Worm (Caenorhabditis elegans) whole organism, dauer: ENCODE measurements around the gene ZK1127.3.
"Not testable (repeated sequence)": the region's sequence is repeated elsewhere in the genome, so short reads cannot be mapped to it uniquely, and the experiment has no call there.

Experiments used
- unc-62 ChIP-seq: sonication (generic microtip); optimal IDR thresholded peaks from 2 replicates; lab custom pipeline; 2017; ENCODE audit warnings: missing biosample characterization, missing genetic modification reagents, missing genetic modification characterization

ZK1127.3 gene

ce11 chrII:7060202-7060601 lies 5.1 kb downstream of the ZK1127.3 start:
- no peak for TF ChIP-seq unc-62 (GFP tag; lab: Kevin White, UChicago)

ce11 chrII:7060791-7061190 lies 5.7 kb downstream of the ZK1127.3 start:
- no peak for TF ChIP-seq unc-62 (GFP tag; lab: Kevin White, UChicago)

ce11 chrII:7061730-7062129 lies 6.6 kb downstream of the ZK1127.3 start, which contains the start of gene acs-6:
Gene acs-6 (plus strand): TSS chrII:7062030.
- TF ChIP-seq unc-62 (GFP tag; lab: Kevin White, UChicago), result no peak

- no peak for TF ChIP-seq unc-62 (GFP tag; lab: Kevin White, UChicago)
Measured at ce11 chrII:7065391-7065790, 10.3 kb downstream of the ZK1127.3 start, which contains the start of gene nos-2. Gene nos-2 (plus strand): TSS chrII:7065618.

ce11 chrII:7069866-7070265 lies 14.8 kb downstream of the ZK1127.3 start, which contains the start of gene him-14:
Gene him-14 (minus strand): TSS chrII:7069966.
- no peak for TF ChIP-seq unc-62 (GFP tag; lab: Kevin White, UChicago)

- no peak for TF ChIP-seq unc-62 (GFP tag; lab: Kevin White, UChicago)
Measured at ce11 chrII:7070434-7070833, 15.3 kb downstream of the ZK1127.3 start.

ce11 chrII:7072315-7072589 lies 17.2 kb downstream of the ZK1127.3 start, which contains the start of gene kars-1:
Gene kars-1 (minus strand): TSS chrII:7072415.
- no peak for TF ChIP-seq unc-62 (GFP tag; lab: Kevin White, UChicago)

- TF ChIP-seq unc-62 (GFP tag; lab: Kevin White, UChicago), result no peak
Measured at ce11 chrII:7072590-7073536, 17.8 kb downstream of the ZK1127.3 start.

- TF ChIP-seq unc-62 (GFP tag; lab: Kevin White, UChicago), result no peak
Measured at ce11 chrII:7073537-7073913, 18.4 kb downstream of the ZK1127.3 start, which contains the start of gene kat-1. Gene kat-1 (plus strand): TSS chrII:7073814.

ce11 chrII:7075564-7076228 lies 20.6 kb downstream of the ZK1127.3 start, which contains the start of gene T02G5.7:
Gene T02G5.7 (plus strand): TSS chrII:7075614.
- TF ChIP-seq unc-62 (GFP tag; lab: Kevin White, UChicago), result no peak

- TF ChIP-seq unc-62 (GFP tag; lab: Kevin White, UChicago), result not testable (repeated sequence)
Measured at ce11 chrII:7084021-7084420, 28.9 kb downstream of the ZK1127.3 start, which contains the start of the genes T02G5.14 and T02G5.15. Gene T02G5.14 (plus strand): TSS chrII:7084321. Gene T02G5.15 (plus strand): TSS chrII:7084321.

ce11 chrII:7090085-7090484 lies 35.0 kb downstream of the ZK1127.3 start:
- no peak for TF ChIP-seq unc-62 (GFP tag; lab: Kevin White, UChicago)

- no peak for TF ChIP-seq unc-62 (GFP tag; lab: Kevin White, UChicago)
Measured at ce11 chrII:7090852-7091251, 35.8 kb downstream of the ZK1127.3 start.

ce11 chrII:7093339-7093821 lies 38.3 kb downstream of the ZK1127.3 start, which contains the start of gene T02G5.3:
Gene T02G5.3 (plus strand): TSS chrII:7093389.
- no peak for TF ChIP-seq unc-62 (GFP tag; lab: Kevin White, UChicago)

- no peak for TF ChIP-seq unc-62 (GFP tag; lab: Kevin White, UChicago)
Measured at ce11 chrII:7095970-7096369, 40.9 kb downstream of the ZK1127.3 start.

ce11 chrII:7098578-7098977 lies 43.5 kb downstream of the ZK1127.3 start, which contains the start of gene mct-5:
Gene mct-5 (minus strand): TSS chrII:7098593.
- TF ChIP-seq unc-62 (GFP tag; lab: Kevin White, UChicago), result no peak
